Worm (Caenorhabditis elegans) whole organism, L2 larva: ENCODE measurements around the gene acp-2.

ENCODE experiments used
- C34F6.9 ChIP-seq: fragments of 150-350 bp; optimal IDR thresholded peaks from 2 replicates; lab custom pipeline; 2014; ENCODE audit warnings: missing biosample characterization, missing genetic modification characterization
- R02D3.7 ChIP-seq: fragments of 150-350 bp; optimal IDR thresholded peaks from 2 replicates; lab custom pipeline; 2014; ENCODE audit warnings: missing biosample characterization, missing genetic modification characterization
- Y55F3AM.14 ChIP-seq: fragments of 200-800 bp; sonication (Bioruptor generic); optimal IDR thresholded peaks from 2 replicates; lab custom pipeline; 2018; ENCODE audit warnings: mild to moderate bottlenecking, missing genetic modification characterization, missing compliant biosample characterization
- aly-2 ChIP-seq: fragments of 150-350 bp; optimal IDR thresholded peaks from 2 replicates; lab custom pipeline; 2014; ENCODE audit warnings: missing biosample characterization, missing genetic modification characterization
- blmp-1 ChIP-seq: sonication (generic microtip); optimal IDR thresholded peaks from 2 replicates; lab custom pipeline; 2017; ENCODE audit warnings: missing genetic modification characterization, mild to moderate bottlenecking, missing compliant biosample characterization, antibody characterized with exemption, moderate library complexity; ENCODE audit not compliant: insufficient read depth
- ceh-16 ChIP-seq: fragments of 150-350 bp; optimal IDR thresholded peaks from 2 replicates; lab custom pipeline; 2014; ENCODE audit warnings: missing biosample characterization, missing genetic modification characterization
- ceh-82 ChIP-seq: fragments of 150-350 bp; optimal IDR thresholded peaks from 2 replicates; lab custom pipeline; 2014; ENCODE audit warnings: missing biosample characterization, missing genetic modification characterization
- crh-2 ChIP-seq: sonication (generic microtip); optimal IDR thresholded peaks from 2 replicates; lab custom pipeline; 2017; ENCODE audit warnings: missing biosample characterization, missing genetic modification characterization
- egl-27 ChIP-seq: sonication (generic microtip); optimal IDR thresholded peaks from 3 replicates; lab custom pipeline; 2017; ENCODE audit warnings: missing biosample characterization, missing genetic modification reagents, missing genetic modification characterization
- elt-1 ChIP-seq: fragments of 150-350 bp; optimal IDR thresholded peaks from 2 replicates; lab custom pipeline; 2014; ENCODE audit warnings: missing biosample characterization, missing genetic modification characterization
- lin-39 ChIP-seq: fragments of 150-350 bp; optimal IDR thresholded peaks from 2 replicates; lab custom pipeline; 2014; ENCODE audit warnings: missing biosample characterization, missing genetic modification reagents, missing genetic modification characterization
- lsy-2 ChIP-seq, 2 experiments: fragments of 150-350 bp in 1 of 2; sonication (generic microtip) in 1 of 2; optimal IDR thresholded peaks; 2 replicates each; lab custom pipeline; 2014 to 2017; ENCODE audit warnings: missing biosample characterization in 2 of 2, missing genetic modification characterization in 2 of 2
- mab-5 ChIP-seq: fragments of 150-350 bp; optimal IDR thresholded peaks from 2 replicates; lab custom pipeline; 2014; ENCODE audit warnings: missing biosample characterization, missing genetic modification characterization
- mbf-1 ChIP-seq: sonication (generic microtip); optimal IDR thresholded peaks from 2 replicates; lab custom pipeline; 2017; ENCODE audit warnings: missing biosample characterization, missing genetic modification characterization
- nhr-10 ChIP-seq: sonication (generic microtip); optimal IDR thresholded peaks from 2 replicates; lab custom pipeline; 2017; ENCODE audit warnings: missing biosample characterization, missing genetic modification characterization
- nhr-11 ChIP-seq: fragments of 150-350 bp; optimal IDR thresholded peaks from 2 replicates; lab custom pipeline; 2014; ENCODE audit warnings: missing biosample characterization, missing genetic modification characterization
- nhr-129 ChIP-seq: fragments of 150-350 bp; optimal IDR thresholded peaks from 2 replicates; lab custom pipeline; 2014; ENCODE audit warnings: missing biosample characterization, missing genetic modification characterization
- nhr-21 ChIP-seq: fragments of 150-350 bp; optimal IDR thresholded peaks from 2 replicates; lab custom pipeline; 2014; ENCODE audit warnings: missing biosample characterization, missing genetic modification characterization
- nhr-25 ChIP-seq: fragments of 150-350 bp; sonication (generic microtip); optimal IDR thresholded peaks from 3 replicates; lab custom pipeline; 2014; ENCODE audit warnings: missing biosample characterization, missing genetic modification characterization
- nhr-6 ChIP-seq: fragments of 150-350 bp; optimal IDR thresholded peaks from 2 replicates; lab custom pipeline; 2014; ENCODE audit warnings: missing biosample characterization, missing genetic modification characterization
- nhr-77 ChIP-seq: fragments of 150-350 bp; optimal IDR thresholded peaks from 2 replicates; lab custom pipeline; 2014; ENCODE audit warnings: missing biosample characterization, missing genetic modification characterization
- peb-1 ChIP-seq: fragments of 150-350 bp; optimal IDR thresholded peaks from 2 replicates; lab custom pipeline; 2014; ENCODE audit warnings: missing biosample characterization, missing genetic modification characterization
- sem-4 ChIP-seq: fragments of 150-350 bp; optimal IDR thresholded peaks from 2 replicates; lab custom pipeline; 2014; ENCODE audit warnings: missing biosample characterization, missing genetic modification reagents, missing genetic modification characterization
- skn-1 ChIP-seq: sonication (generic microtip); optimal IDR thresholded peaks from 2 replicates; lab custom pipeline; 2017; ENCODE audit warnings: missing biosample characterization, missing genetic modification characterization
- sma-9 ChIP-seq, 2 experiments: fragments of 150-350 bp in 1 of 2; sonication (generic microtip) in 1 of 2; optimal IDR thresholded peaks; 2 replicates each; lab custom pipeline; 2014 to 2016; ENCODE audit warnings: missing genetic modification characterization in 2 of 2, mild to moderate bottlenecking in 1 of 2, missing biosample characterization in 1 of 2, missing compliant biosample characterization in 1 of 2, missing genetic modification reagents in 1 of 2, moderate library complexity in 1 of 2
- snpc-4 ChIP-seq: fragments of 150-350 bp; optimal IDR thresholded peaks from 2 replicates; lab custom pipeline; 2014; ENCODE audit warnings: missing biosample characterization, missing genetic modification characterization
- unc-39 ChIP-seq: fragments of 150-350 bp; optimal IDR thresholded peaks from 2 replicates; lab custom pipeline; 2014; ENCODE audit warnings: missing biosample characterization, missing genetic modification characterization
- unc-55 ChIP-seq: fragments of 150-350 bp; sonication (generic microtip); optimal IDR thresholded peaks from 3 replicates; lab custom pipeline; 2014; ENCODE audit warnings: missing biosample characterization, missing genetic modification reagents, missing genetic modification characterization
- unc-62 ChIP-seq: fragments of 150-350 bp; optimal IDR thresholded peaks from 2 replicates; lab custom pipeline; 2014; ENCODE audit warnings: missing biosample characterization, missing genetic modification reagents, missing genetic modification characterization
- zag-1 ChIP-seq: fragments of 150-350 bp; optimal IDR thresholded peaks from 2 replicates; lab custom pipeline; 2014; ENCODE audit warnings: missing biosample characterization, missing genetic modification characterization

The acp-2 gene

DNA sequence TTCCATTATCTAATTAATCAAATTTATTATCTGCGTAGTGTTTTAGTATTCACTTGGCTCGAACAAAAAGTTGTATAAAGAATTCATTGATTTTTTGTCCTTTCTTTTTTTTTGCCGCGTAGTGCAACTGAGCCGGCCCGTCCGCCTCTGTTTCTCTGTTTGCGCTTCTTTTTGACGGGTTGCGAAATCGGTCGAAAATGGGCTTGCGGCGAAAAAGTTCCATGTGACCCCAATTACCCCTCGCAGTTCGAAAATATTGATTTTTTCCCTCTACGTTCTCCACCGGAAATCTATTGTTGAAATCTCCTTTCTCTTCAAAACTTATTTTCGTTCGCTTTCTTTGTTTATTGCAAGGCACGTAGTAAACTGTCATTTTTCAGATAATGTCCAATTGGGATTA is 25.6 kb upstream of the acp-2 start, which contains the start of gene zyg-9:
Gene zyg-9, plus strand, starts transcription at position 381 of the 400 bp plus-strand sequence.
- TF ChIP-seq unc-55 (GFP tag; lab: Kevin White, UChicago) (peak; percentile 30), nhr-25 (tag; lab: Kevin White, UChicago) (no peak), lsy-2 (tag; optimal IDR thresholded peaks at IDR 0.05; lab: Kevin White, UChicago) (peak in 1 of 2 experiments; percentile 29), ceh-82 (tag; lab: Kevin White, UChicago) (no peak), C34F6.9 (tag; lab: Kevin White, UChicago) (peak; percentile 63), nhr-129 (peak; percentile 26)

DNA sequence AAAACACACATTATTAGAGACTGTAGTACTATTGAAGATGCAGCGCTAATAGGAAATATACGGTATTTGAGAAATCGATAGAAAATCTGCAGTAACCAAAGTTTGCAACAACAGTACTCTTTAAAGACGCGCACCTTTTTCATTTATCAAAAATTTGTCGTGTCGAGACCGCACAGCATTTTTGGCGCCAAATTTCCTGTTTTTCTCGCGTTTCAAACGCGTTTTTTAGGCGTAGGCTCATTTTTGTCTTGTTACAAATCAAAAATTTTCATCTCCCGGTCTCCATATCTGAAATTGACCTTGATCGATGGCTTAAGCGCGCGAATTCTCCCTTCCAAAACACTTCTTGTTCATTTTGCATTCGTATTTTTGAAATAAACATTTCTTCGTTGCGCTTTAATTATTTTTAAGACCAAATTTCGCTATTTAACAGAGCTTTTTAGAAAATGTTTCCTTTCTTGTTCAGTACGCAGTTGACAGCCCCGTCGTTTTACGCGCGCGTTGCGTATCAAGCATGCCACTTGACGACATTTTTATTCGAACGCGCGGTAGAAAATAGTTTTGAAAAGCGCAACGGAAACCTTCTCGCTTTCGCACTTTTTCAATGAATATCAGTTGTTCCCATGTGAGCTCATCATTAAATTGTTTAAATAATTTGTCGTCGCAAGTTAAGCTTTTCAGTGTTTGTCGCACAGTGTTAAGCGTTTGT is 25.0 kb upstream of the acp-2 start:
- TF ChIP-seq nhr-6 (tag; lab: Kevin White, UChicago), result no peak
- no peak for TF ChIP-seq peb-1 (tag; lab: Kevin White, UChicago)
- TF ChIP-seq nhr-77 (tag; lab: Kevin White, UChicago), result no peak
- no peak for TF ChIP-seq sem-4 (tag; lab: Kevin White, UChicago)
- no peak for TF ChIP-seq aly-2 (tag; lab: Kevin White, UChicago)
- TF ChIP-seq unc-62, result no peak
- TF ChIP-seq lin-39, result no peak
- no peak for TF ChIP-seq elt-1 (tag; lab: Kevin White, UChicago)
- no peak for TF ChIP-seq skn-1 (tag; lab: Kevin White, UChicago)
- no peak for TF ChIP-seq nhr-11 (tag; lab: Kevin White, UChicago)
- no peak for TF ChIP-seq blmp-1
- no peak for TF ChIP-seq R02D3.7 (tag; lab: Kevin White, UChicago)

DNA sequence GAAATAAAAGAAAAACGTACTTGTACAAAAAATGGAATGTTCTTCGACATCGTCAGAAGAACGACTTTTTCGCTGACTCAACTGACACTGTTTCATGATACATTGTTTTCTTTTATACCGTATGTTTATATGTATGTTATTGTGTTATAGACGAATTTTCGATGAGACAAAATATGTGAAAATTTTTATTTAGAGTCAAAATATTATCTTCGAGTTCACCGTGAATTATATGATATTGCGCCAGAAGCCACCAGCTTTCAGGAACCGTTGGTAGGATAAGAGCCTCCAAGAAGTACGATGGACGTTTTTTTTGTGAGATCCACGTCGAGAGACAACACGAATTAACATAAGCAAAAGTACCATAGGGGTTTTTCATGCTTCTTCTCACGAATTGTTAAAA is 24.2 kb upstream of the acp-2 start, which contains the start of gene F22B5.6:
Gene F22B5.6, minus strand, starts transcription at position 101 of the 400 bp plus-strand sequence.
- no peak for TF ChIP-seq crh-2
- no peak for TF ChIP-seq sma-9 (GFP tag; optimal IDR thresholded peaks at IDR 0.05; lab: Kevin White, UChicago)
- no peak for TF ChIP-seq sma-9 (tag; optimal IDR thresholded peaks at IDR 0.05; lab: Kevin White, UChicago)
- no peak for TF ChIP-seq nhr-10 (tag; lab: Kevin White, UChicago)
- TF ChIP-seq nhr-129, result no peak
- no peak for TF ChIP-seq egl-27 (tag; lab: Kevin White, UChicago)
- no peak for TF ChIP-seq ceh-82 (tag; lab: Kevin White, UChicago)
- TF ChIP-seq ceh-16, result no peak
- no peak for TF ChIP-seq unc-62
- TF ChIP-seq mbf-1, result no peak
- TF ChIP-seq mab-5 (tag; lab: Kevin White, UChicago), result no peak
- TF ChIP-seq snpc-4 (tag; lab: Kevin White, UChicago), result no peak
- TF ChIP-seq, all 48 proteins: peak for 0

DNA sequence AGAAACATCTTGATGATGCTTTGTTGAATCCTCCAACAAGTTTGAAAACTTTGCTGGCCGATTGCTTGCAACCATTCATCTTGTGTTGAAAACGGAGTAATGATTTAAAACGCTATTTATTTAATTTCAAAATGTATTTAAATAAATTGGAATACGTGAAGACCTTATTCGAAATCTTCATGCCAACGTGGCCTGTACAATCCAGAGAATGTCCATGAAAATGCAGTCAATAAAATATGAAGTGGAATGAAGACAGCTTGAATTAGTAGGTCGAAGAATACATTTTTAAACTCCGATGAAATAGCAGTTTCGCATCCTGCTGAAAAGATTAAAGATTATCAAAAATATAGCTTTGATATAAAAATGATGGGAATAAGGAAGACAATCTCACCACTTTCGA is 22.7 kb upstream of the acp-2 start, which contains the start of gene F22B5.5:
Gene F22B5.5, minus strand, starts transcription at position 101 of the 400 bp plus-strand sequence.
- TF ChIP-seq lsy-2 (tag; optimal IDR thresholded peaks at IDR 0.05; lab: Kevin White, UChicago), result no peak
- no peak for TF ChIP-seq Y55F3AM.14 (GFP tag; lab: Kevin White, UChicago)
- TF ChIP-seq unc-39 (tag; lab: Kevin White, UChicago), result no peak

DNA sequence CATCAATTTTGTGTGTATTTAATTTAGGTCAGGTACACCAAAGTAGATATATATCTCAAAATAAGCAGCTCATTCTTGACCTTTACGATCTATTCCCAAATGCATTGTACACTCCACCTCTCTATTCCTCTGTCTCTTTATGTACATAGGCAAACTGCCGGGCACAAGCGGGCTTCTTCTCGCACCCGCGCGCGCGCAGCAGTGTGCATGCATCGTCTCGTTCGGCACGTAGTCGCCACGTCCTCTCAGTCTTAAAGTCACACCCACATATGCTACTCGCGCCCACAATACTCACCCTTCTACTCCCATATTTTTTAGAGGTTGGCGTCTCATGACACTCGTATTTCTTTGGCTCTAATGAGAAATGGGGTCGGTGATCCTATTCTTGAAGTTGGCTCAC is 19.6 kb upstream of the acp-2 start:
- TF ChIP-seq lsy-2 (tag; optimal IDR thresholded peaks at IDR 0.05; lab: Kevin White, UChicago) (no peak), nhr-129 (peak; percentile 18), zag-1 (tag; lab: Kevin White, UChicago) (peak; percentile 6), unc-39 (tag; lab: Kevin White, UChicago) (no peak), C34F6.9 (tag; lab: Kevin White, UChicago) (peak; percentile 23), snpc-4 (tag; lab: Kevin White, UChicago) (no peak)

DNA sequence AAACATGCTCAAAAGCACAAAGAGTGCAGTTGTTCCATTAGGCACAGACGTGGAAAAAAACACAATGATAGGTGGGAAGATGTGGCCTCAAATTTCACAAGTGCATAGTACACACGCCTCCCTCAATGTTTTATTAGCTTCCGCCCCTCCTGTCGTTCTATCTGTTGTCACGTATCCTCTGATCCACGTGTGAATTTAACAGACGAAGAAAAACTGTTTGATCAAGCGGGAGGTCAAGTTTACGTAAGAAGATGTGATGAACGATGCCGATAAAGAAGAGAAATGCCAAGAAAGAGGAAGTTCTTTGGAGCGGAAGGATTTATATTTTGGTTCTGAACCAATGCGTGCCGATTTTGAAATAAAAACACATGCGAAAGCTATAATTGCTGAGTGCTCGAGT is 18.9 kb upstream of the acp-2 start:
- peak; percentile 67 for TF ChIP-seq nhr-129
- no peak for TF ChIP-seq nhr-21 (tag; lab: Kevin White, UChicago)
- peak; percentile 21 for TF ChIP-seq sma-9 (GFP tag; optimal IDR thresholded peaks at IDR 0.05; lab: Kevin White, UChicago)
- TF ChIP-seq sma-9 (tag; optimal IDR thresholded peaks at IDR 0.05; lab: Kevin White, UChicago), result no peak
- TF ChIP-seq C34F6.9 (tag; lab: Kevin White, UChicago), result peak; percentile 19
